Worm (Caenorhabditis elegans) whole organism, midembryonic: Measurements from ENCODE around the gene lips-8.

Experiments
- T22C8.4 ChIP-seq: fragments of 200-800 bp; sonication (Bioruptor generic); IDR thresholded peaks from 2 replicates; pipeline ENCODE4 v1.3.6; 2022; ENCODE audit warnings: missing genetic modification characterization, missing compliant biosample characterization
- cog-1 ChIP-seq: sonication (generic microtip); optimal IDR thresholded peaks from 2 replicates; lab custom pipeline; 2016; ENCODE audit warnings: missing genetic modification characterization, missing compliant biosample characterization
- flt-1 ChIP-seq: fragments of 200-800 bp; sonication (Bioruptor generic); IDR thresholded peaks from 2 replicates; pipeline ENCODE4 v1.3.6; 2022; ENCODE audit warnings: missing genetic modification characterization, missing compliant biosample characterization
- klf-2 ChIP-seq: fragments of 200-800 bp; sonication (Bioruptor generic); conservative IDR thresholded peaks from 2 replicates; pipeline ENCODE4 v1.3.6; 2022; ENCODE audit warnings: missing genetic modification reagents, missing genetic modification characterization, missing compliant biosample characterization
- med-1 ChIP-seq: sonication (generic microtip); optimal IDR thresholded peaks from 2 replicates; lab custom pipeline; 2017; ENCODE audit warnings: missing genetic modification characterization, mild to moderate bottlenecking, missing compliant biosample characterization, antibody characterized with exemption, missing genetic modification reagents; ENCODE audit not compliant: insufficient read depth
- ref-1 ChIP-seq: fragments of 200-800 bp; sonication (Bioruptor generic); conservative IDR thresholded peaks from 2 replicates; pipeline ENCODE4 v1.3.6; 2022; ENCODE audit warnings: missing genetic modification reagents, missing genetic modification characterization, missing compliant biosample characterization
- tab-1 ChIP-seq: fragments of 200-800 bp; sonication (Bioruptor generic); IDR thresholded peaks from 2 replicates; pipeline ENCODE4 v1.3.6; 2022; ENCODE audit warnings: missing genetic modification characterization, missing compliant biosample characterization
- ztf-23 ChIP-seq: fragments of 200-800 bp; sonication (Bioruptor generic); IDR thresholded peaks from 2 replicates; pipeline ENCODE4 v1.3.6; 2022; ENCODE audit warnings: missing genetic modification reagents, missing genetic modification characterization, missing compliant biosample characterization
- ztf-29 ChIP-seq: fragments of 200-800 bp; sonication (Bioruptor generic); IDR thresholded peaks from 2 replicates; pipeline ENCODE4 v1.3.6; 2022; ENCODE audit warnings: missing genetic modification reagents, missing genetic modification characterization, missing compliant biosample characterization

lips-8 gene

DNA sequence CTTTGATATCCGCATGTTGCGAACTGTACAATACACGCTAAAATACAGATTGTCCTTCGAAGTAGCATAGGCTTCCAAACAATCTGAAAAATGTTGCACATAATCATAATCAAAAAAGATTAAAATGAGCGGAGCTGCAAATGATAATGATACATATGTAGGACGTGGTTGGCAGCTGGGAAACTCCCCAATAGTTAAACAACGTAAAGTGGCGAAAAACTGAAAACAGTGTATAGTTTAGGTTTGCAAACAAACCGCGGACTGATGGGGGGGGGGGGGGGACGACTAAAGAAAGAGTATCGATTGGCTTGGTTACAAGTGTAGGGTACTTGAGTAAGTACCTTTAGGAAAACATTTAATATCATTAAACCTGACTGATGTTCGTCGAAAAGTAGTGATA lies 6.9 kb downstream of the lips-8 start, which contains the start of gene hex-5:
Gene hex-5, minus strand, starts transcription at position 101 of the 400 bp plus-strand sequence.
- TF ChIP-seq klf-2 (GFP tag; lab: Robert Waterston, UW) (no peak), T22C8.4 (GFP tag; lab: Robert Waterston, UW) (no peak), med-1 (GFP tag; lab: Kevin White, UChicago) (no peak), cog-1 (no peak)

DNA sequence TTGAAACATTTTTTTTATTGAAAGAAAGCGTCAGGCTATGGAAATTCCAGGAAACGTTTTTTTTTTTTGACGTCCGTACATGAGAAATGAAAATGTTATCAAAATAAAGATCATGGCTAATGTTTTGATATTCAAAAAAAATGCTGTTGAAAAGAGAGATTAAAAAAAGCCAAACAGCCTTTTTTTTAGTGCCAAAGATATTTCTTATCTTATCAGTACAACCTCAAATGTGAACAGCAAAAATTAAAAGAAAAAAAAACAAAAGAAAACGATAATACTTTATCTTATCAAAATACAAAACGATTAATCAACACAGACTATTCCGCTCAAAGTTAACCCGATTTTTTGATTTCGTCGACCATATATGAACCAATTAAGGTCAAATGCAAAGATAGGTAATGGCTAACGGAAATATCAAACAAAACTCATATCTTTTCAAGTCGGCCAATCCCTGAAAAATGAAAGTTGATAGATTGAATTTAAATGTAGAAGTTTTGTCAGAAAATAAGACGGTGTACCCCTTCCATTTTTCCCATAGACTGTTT lies 9.0 kb downstream of the lips-8 start:
- TF ChIP-seq T22C8.4 (GFP tag; lab: Robert Waterston, UW) (no peak), flt-1 (GFP tag; lab: Robert Waterston, UW) (no peak), tab-1 (GFP tag; lab: Robert Waterston, UW) (no peak)

DNA sequence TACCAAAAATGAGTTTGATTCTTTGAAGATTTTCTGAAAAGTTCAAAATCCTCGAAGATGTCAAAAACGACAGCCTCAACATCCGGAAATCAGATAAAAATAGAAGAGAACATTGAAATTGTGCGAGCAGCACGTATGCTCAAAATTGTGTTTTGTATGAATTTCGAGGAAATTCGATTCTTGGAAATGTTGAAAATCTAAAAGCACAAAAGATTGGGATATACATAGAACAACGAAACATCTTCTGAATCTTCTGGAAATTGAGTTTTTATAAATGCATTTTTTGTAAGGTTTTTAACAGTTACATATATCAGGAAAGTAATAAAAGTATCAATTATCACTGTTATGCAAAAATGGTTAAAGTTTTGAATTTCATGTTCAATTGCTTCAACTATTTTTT lies 12.4 kb downstream of the lips-8 start:
- TF ChIP-seq ztf-23 (no peak), ref-1 (GFP tag; lab: Robert Waterston, UW) (no peak), klf-2 (GFP tag; lab: Robert Waterston, UW) (no peak), med-1 (GFP tag; lab: Kevin White, UChicago) (no peak), tab-1 (GFP tag; lab: Robert Waterston, UW) (no peak), flt-1 (GFP tag; lab: Robert Waterston, UW) (no peak), T22C8.4 (GFP tag; lab: Robert Waterston, UW) (no peak), cog-1 (no peak), ztf-29 (no peak)

DNA sequence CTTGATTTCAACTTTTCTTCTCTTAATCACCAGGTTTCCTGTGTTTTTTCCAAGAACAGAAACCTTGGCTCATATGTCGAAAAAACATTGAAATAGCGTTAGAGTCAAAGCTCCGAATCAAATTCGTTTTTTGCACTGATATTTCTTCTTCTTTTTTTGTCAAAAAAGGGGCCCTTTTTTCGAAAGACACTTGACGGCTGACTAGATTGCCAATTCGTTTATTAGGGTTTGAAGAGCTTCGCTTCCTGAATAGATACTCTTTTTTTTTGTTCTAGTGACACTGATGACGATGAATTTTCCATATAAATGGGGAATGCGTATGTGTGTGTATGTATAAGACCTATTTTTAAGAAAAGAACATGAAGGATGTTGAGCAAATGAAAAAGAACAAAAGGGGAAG lies 18.5 kb downstream of the lips-8 start:
- TF ChIP-seq klf-2 (GFP tag; lab: Robert Waterston, UW), result no peak
- TF ChIP-seq tab-1 (GFP tag; lab: Robert Waterston, UW), result no peak
- TF ChIP-seq flt-1 (GFP tag; lab: Robert Waterston, UW), result no peak
- TF ChIP-seq ztf-29, result no peak
- no peak for TF ChIP-seq med-1 (GFP tag; lab: Kevin White, UChicago)
- no peak for TF ChIP-seq ztf-23
- TF ChIP-seq T22C8.4 (GFP tag; lab: Robert Waterston, UW), result no peak
- no peak for TF ChIP-seq cog-1
- TF ChIP-seq ref-1 (GFP tag; lab: Robert Waterston, UW), result no peak

DNA sequence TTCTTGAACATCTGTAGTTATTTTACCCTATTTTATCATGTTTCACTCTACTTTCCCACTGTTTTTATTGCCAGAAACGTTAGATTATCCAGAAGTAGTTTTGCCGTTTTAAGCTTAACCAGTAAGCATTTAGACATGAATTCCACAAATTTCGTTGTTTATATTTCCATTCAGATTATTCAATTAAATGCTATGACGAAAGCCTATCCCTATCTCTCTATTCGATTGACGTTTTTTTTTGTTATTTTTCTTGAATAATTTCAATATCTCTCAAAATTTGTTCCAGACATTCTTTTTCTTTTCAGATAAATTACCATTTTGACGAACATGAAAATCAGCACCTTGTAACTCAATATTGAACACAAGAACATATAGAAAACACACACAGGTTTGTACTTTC lies 20.2 kb downstream of the lips-8 start, which contains the start of gene npr-40:
Gene npr-40, plus strand, starts transcription at position 301 of the 400 bp plus-strand sequence.
- TF ChIP-seq flt-1 (GFP tag; lab: Robert Waterston, UW) (no peak), T22C8.4 (GFP tag; lab: Robert Waterston, UW) (no peak), tab-1 (GFP tag; lab: Robert Waterston, UW) (no peak), med-1 (GFP tag; lab: Kevin White, UChicago) (no peak), klf-2 (GFP tag; lab: Robert Waterston, UW) (no peak), ref-1 (GFP tag; lab: Robert Waterston, UW) (no peak), ztf-23 (no peak)

DNA sequence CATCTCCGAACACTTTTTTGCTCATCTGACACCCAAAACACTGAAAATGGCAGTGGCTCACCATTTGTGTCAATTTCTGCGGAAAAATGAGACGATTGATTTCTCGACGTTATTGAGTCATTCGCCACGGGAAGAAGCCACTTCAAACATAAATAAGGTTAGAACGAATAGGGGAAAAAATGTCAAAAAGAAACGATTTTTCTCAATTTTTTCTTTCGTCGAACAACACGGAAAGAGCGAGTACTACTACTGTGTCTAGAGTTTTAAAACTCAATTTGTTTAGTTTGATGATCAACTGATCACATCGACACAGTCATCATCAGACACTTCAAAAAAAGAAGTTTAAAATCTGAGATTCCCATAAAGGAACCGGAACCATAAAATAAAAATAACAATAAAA lies 22.6 kb downstream of the lips-8 start:
- TF ChIP-seq flt-1 (GFP tag; lab: Robert Waterston, UW), result no peak
- TF ChIP-seq cog-1, result no peak

DNA sequence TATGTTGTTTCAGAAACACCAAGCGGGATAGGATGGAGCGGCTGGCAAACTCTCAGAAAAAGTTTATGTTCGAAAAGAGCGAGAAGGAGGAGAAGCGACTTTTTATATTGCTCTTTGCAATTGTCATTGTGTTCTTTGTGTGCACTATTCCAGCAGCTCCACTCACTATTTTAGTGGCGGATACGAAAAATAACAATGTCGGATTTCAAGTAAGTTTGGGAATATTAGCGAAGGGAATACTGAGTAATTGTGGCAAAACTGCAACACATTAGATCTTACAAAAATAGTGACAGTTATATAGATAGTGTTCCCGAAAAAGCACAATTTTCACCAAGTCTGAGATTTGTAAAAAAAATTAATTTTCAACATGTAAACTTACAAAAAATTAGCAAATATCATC lies 24.5 kb downstream of the lips-8 start:
- TF ChIP-seq T22C8.4 (GFP tag; lab: Robert Waterston, UW) (no peak), klf-2 (GFP tag; lab: Robert Waterston, UW) (no peak), flt-1 (GFP tag; lab: Robert Waterston, UW) (no peak), cog-1 (no peak), ref-1 (GFP tag; lab: Robert Waterston, UW) (no peak)

DNA sequence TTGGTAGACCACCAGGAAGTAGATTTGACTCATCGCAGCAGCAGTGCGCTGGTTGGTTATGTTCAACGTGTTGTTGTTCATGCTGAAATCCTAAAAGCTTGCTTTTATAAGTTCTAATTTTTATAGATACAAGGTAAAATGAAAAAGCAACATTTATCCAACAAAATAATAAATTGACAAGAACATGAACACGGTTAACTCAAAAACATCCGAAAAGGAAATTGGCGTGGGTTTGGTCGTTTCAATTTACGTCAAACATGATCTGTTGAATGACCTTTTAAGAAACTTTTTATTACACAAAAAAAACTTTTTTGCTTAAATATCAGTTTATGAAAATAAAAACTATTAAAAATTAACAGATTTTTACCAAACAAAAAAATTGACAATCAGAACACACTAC lies 30.5 kb downstream of the lips-8 start, which contains the start of gene ntr-2:
Gene ntr-2, minus strand, starts transcription at position 101 of the 400 bp plus-strand sequence.
- TF ChIP-seq tab-1 (GFP tag; lab: Robert Waterston, UW) (no peak), ztf-23 (no peak), klf-2 (GFP tag; lab: Robert Waterston, UW) (no peak), ztf-29 (no peak), T22C8.4 (GFP tag; lab: Robert Waterston, UW) (no peak), ref-1 (GFP tag; lab: Robert Waterston, UW) (no peak), cog-1 (no peak)

DNA sequence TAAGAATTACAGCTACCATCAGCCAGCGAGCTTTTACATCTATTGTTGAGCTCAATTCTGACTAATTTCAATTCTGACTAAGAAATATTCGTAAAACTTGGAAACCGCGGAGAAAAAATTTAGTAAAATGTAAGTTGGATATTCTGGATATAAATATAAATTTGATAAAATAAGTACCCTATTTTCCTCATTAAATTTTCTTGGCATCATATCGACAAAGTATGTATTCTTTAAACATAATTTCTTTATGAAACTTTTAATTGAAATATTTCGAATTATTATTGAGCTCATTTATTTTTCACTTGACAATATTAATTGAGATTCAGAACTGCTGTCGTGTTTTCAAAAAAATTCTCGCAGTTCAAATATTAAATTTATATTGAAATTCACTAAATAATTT lies 31.2 kb downstream of the lips-8 start:
- TF ChIP-seq cog-1 (no peak), flt-1 (GFP tag; lab: Robert Waterston, UW) (no peak), T22C8.4 (GFP tag; lab: Robert Waterston, UW) (no peak), med-1 (GFP tag; lab: Kevin White, UChicago) (no peak), klf-2 (GFP tag; lab: Robert Waterston, UW) (no peak), tab-1 (GFP tag; lab: Robert Waterston, UW) (no peak), ztf-23 (no peak), ztf-29 (no peak), ref-1 (GFP tag; lab: Robert Waterston, UW) (no peak)

DNA sequence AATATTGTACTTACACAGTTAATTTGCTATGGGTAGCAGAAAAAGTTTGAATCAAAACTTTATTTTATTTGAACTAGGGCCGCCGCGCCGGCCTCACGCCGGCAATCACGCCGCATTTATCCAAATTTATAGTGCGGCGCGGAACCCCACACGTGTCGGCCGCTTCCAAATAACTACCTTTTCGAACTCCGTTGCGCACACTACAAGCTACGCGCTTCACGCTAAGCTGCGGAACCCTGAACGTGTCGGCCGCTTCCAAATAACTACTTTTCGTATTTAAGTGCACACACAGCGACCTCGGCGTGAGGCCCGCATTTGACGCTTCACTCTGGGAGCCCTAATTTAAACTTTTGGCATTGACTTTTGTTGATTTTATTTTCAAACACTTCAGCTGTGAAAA lies 33.1 kb downstream of the lips-8 start:
- TF ChIP-seq ref-1 (GFP tag; lab: Robert Waterston, UW), result no peak

DNA sequence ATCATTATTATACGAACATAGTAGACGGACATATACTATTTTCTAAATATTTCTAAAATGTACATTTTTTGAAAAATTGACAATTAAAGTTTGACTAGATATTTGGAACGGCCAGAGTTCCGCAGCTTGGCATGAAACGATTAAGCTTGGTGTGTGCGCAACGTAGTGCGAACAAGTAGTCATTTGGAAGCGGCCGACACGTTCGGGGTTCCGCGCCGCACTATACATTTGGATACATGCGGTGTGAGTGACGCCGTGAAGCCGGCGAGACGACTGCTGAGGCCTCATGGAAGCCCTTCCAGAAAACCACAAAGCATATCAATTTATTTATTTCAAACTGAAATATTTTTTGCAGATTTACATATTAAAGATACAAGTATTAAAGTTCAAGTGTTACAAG lies 39.9 kb downstream of the lips-8 start:
- TF ChIP-seq ztf-23 (no peak), ztf-29 (no peak), cog-1 (no peak), tab-1 (GFP tag; lab: Robert Waterston, UW) (no peak), med-1 (GFP tag; lab: Kevin White, UChicago) (no peak), ref-1 (GFP tag; lab: Robert Waterston, UW) (no peak), T22C8.4 (GFP tag; lab: Robert Waterston, UW) (no peak), flt-1 (GFP tag; lab: Robert Waterston, UW) (no peak), klf-2 (GFP tag; lab: Robert Waterston, UW) (no peak)
